Worm (Caenorhabditis elegans) whole organism, late embryonic: ENCODE results near the gene Y41C4A.8.

ENCODE experiments used
- K02D7.2 ChIP-seq: sonication (generic microtip); optimal IDR thresholded peaks from 2 replicates; lab custom pipeline; 2017; ENCODE audit warnings: mild to moderate bottlenecking, missing genetic modification characterization, missing compliant biosample characterization
- ama-1 ChIP-seq: fragments of 150-350 bp; optimal IDR thresholded peaks from 2 replicates; lab custom pipeline; 2014
- ceh-24 ChIP-seq: sonication (generic microtip); optimal IDR thresholded peaks from 2 replicates; lab custom pipeline; 2016; ENCODE audit warnings: mild to moderate bottlenecking, missing genetic modification characterization, missing compliant biosample characterization
- ceh-9 ChIP-seq: sonication (generic microtip); optimal IDR thresholded peaks from 2 replicates; lab custom pipeline; 2016; ENCODE audit warnings: mild to moderate bottlenecking, missing genetic modification characterization, inconsistent platforms, missing compliant biosample characterization
- elt-2 ChIP-seq: sonication (generic microtip); optimal IDR thresholded peaks from 2 replicates; lab custom pipeline; 2016; ENCODE audit warnings: missing genetic modification reagents, missing genetic modification characterization, missing compliant biosample characterization
- hlh-13 ChIP-seq: fragments of 200-800 bp; sonication (Bioruptor generic); optimal IDR thresholded peaks from 2 replicates; lab custom pipeline; 2018; ENCODE audit warnings: mild to moderate bottlenecking, missing genetic modification characterization, missing compliant biosample characterization
- nfya-1 ChIP-seq: sonication (generic microtip); optimal IDR thresholded peaks from 2 replicates; lab custom pipeline; 2017; ENCODE audit warnings: missing genetic modification characterization, mild to moderate bottlenecking, missing compliant biosample characterization, antibody characterized with exemption, moderate library complexity
- sox-4 ChIP-seq: sonication (generic microtip); optimal IDR thresholded peaks from 2 replicates; lab custom pipeline; 2017; ENCODE audit warnings: mild to moderate bottlenecking, missing genetic modification characterization, inconsistent platforms, missing compliant biosample characterization
- unc-3 ChIP-seq, 2 experiments: fragments of 200-800 bp in 1 of 2; sonication (Bioruptor generic) in 1 of 2; sonication (generic microtip) in 1 of 2; conservative IDR thresholded peaks in 1 of 2; optimal IDR thresholded peaks in 1 of 2; 2 replicates each; pipeline versions ENCODE4 v1.3.6 to Lab custom; 2016 to 2022; ENCODE audit warnings: missing compliant biosample characterization in 2 of 2, missing genetic modification characterization in 2 of 2, missing genetic modification reagents in 1 of 2
- unc-86 ChIP-seq: sonication (generic microtip); optimal IDR thresholded peaks from 2 replicates; lab custom pipeline; 2016; ENCODE audit warnings: missing genetic modification characterization, missing compliant biosample characterization

ce11 chrIII:11701863-11702262 is 6.8 kb downstream of the Y41C4A.8 start:
- TF ChIP-seq ceh-24 (no peak), elt-2 (tag; lab: Kevin White, UChicago) (no peak), unc-3 (GFP tag; conservative IDR thresholded peaks at IDR 0.05; lab: Robert Waterston, UW) (no peak), unc-3 (tag; optimal IDR thresholded peaks at IDR 0.05; lab: Kevin White, UChicago) (no peak), nfya-1 (tag; lab: Kevin White, UChicago) (no peak), unc-86 (tag; lab: Kevin White, UChicago) (no peak), K02D7.2 (peak; percentile 31), ceh-9 (tag; lab: Kevin White, UChicago) (no peak), ama-1 (lab: Kevin White, UChicago) (no peak), hlh-13 (GFP tag; lab: Kevin White, UChicago) (no peak), sox-4 (tag; lab: Kevin White, UChicago) (no peak)
